Worm (Caenorhabditis elegans): Measurements from ENCODE around the gene her-1.

Gene her-1

DNA sequence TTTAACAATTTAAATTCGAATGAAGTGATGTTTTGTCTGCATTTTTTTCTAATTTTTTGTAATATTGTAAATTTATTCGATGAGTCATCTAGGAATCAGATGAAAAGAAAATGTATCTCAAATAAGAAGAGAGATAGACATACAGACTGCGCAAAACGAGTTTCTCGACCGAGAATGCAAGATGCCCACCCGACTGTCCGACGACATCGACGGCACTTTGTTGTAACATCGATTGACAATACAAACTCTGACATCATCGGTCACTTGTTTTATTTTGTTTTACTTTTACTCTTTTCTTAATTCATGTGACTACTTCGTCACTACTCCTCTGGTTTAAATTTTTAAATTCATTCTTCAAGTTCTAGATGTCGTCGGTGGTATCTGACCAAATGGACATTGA, 44.0 kb downstream of the her-1 start, which contains the start of gene sta-2 (continued):
- TF ChIP-seq fos-1 (tag; optimal IDR thresholded peaks at IDR 0.05) (no peak), tbx-2 (tag; optimal IDR thresholded peaks at IDR 0.05) (peak; percentile 47), mdl-1 (tag; optimal IDR thresholded peaks at IDR 0.05) (peak in 1 of 2 experiments; percentile 61), nhr-28 (tag; optimal IDR thresholded peaks at IDR 0.05) (no peak), nhr-76 (tag; optimal IDR thresholded peaks at IDR 0.05) (no peak), unc-86 (tag; optimal IDR thresholded peaks at IDR 0.05) (no peak)

DNA sequence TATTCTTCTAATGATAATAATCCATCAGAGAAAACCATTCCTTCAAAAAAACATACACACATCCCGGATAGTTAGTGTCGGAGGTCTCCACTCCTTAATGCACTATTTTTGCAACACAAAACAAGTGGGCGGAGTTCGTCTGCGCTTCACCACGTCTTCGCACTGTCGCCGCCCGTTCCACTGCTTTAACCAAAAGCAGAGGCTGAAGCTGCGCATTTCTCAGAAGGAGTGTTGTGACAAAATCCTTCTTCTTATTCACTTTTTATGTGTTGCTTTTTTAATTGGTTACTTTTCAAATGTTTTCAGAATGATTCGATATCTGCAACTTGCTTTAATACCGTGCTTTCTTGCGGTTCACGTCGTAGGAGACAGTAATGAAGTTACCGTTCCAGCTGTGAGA, 48.1 kb downstream of the her-1 start, which contains the start of gene F58E6.13:
F58E6.13 (plus strand) TSS at position 301 of the 400 bp plus-strand sequence.
- TF ChIP-seq dpl-1 (GFP tag; optimal IDR thresholded peaks at IDR 0.05) (no peak), ztf-11 (tag; optimal IDR thresholded peaks at IDR 0.05) (no peak), lir-3 (tag; optimal IDR thresholded peaks at IDR 0.05; ENCODE audit: poor library complexity) (no peak), ztf-4 (tag; optimal IDR thresholded peaks at IDR 0.05) (no peak), swsn-7 (tag; optimal IDR thresholded peaks at IDR 0.05) (no peak), C04F5.9 (tag; optimal IDR thresholded peaks at IDR 0.05) (no peak)

DNA sequence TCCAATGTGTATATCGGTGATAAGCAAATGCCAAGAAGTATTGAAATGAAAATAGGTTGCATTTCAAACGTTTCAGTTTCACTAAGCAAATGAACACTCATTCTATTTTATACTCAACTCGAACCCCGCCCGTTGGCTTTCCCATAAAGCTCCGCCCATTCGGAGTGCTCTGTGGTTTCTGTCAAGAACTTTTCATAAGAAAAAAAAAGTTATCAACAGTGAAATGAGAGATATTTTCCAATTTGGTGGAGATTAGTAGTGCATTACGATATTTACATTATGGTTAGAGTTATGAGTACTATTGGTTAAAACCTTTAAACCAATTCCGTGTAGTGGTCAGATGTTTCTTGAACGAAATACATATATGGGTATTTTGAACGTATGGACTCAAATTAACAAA, 53.5 kb downstream of the her-1 start, which contains the start of gene F58E6.4:
F58E6.4 (minus strand) TSS at position 101 of the 400 bp plus-strand sequence.
- TF ChIP-seq efl-3 (GFP tag; optimal IDR thresholded peaks at IDR 0.05), result no peak
- TF ChIP-seq lsy-2 (tag; optimal IDR thresholded peaks at IDR 0.05), result no peak
- no peak for TF ChIP-seq lin-35 (GFP tag; optimal IDR thresholded peaks at IDR 0.05)
- no peak for TF ChIP-seq nhr-19 (GFP tag; conservative IDR thresholded peaks at IDR 0.05)
- no peak for TF ChIP-seq mef-2 (tag; optimal IDR thresholded peaks at IDR 0.05)
- TF ChIP-seq nhr-47 (tag; optimal IDR thresholded peaks at IDR 0.05), result no peak
- no peak for TF ChIP-seq ztf-4 (tag; optimal IDR thresholded peaks at IDR 0.05)
- no peak for TF ChIP-seq skn-1 (tag; optimal IDR thresholded peaks at IDR 0.05)
- no peak for TF ChIP-seq tbx-2 (tag; optimal IDR thresholded peaks at IDR 0.05)
- TF ChIP-seq isw-1 (GFP tag; IDR thresholded peaks at IDR 0.05), result no peak
- no peak for TF ChIP-seq nhr-237 (tag; optimal IDR thresholded peaks at IDR 0.05)
- TF ChIP-seq nhr-84 (tag; optimal IDR thresholded peaks at IDR 0.05), result no peak
- TF ChIP-seq ceh-82 (tag; optimal IDR thresholded peaks at IDR 0.05), result no peak
